Worm (Caenorhabditis elegans): Measurements from ENCODE around the gene cutc-1.

cutc-1 gene

DNA sequence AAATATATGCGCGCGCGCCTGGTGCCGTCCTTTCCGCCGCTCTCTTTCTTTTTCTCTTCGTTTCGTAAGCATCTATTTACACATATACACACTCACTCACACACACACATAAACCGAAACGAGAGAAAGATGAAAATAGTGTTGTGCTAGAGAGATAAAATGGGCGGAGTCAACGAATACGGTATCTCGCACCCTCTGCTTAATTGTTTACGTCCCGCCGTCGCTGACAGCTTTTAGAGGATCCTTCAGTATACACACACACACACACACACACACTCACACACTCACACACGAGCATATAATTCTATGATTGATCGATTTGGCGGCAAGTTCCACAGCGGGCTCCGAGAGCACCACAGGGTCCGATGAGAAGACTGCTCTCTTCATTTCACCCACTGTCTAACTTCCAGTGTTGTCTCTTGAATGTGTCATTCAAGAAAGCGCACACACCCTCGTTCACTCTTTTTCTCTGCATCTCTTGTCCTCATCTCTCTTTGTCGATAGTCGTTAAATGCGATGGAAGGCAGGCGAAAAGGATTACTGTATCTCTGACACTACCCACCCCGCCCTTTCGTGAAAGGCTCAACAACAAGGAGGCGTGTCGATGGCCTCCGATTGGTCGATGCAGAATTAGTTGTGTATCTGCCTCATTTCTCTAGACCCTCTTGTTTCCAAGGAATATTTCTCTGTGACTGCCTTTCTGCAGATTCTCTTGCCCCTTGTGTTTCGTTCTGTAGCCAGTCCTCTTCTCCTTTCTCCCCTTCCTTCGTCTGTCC lies 14.0 kb upstream of the cutc-1 start (continued):
- TF ChIP-seq aptf-3 (GFP tag; IDR thresholded peaks at IDR 0.05) (no peak), nfya-1 (tag; optimal IDR thresholded peaks at IDR 0.05; ENCODE audit: borderline replicate concordance, insufficient read depth) (no peak), D2030.7 (GFP tag; IDR thresholded peaks at IDR 0.05) (no peak), nfya-2 (GFP tag; IDR thresholded peaks at IDR 0.05) (no peak), F10E7.11 (tag; optimal IDR thresholded peaks at IDR 0.05) (peak; percentile 45)

DNA sequence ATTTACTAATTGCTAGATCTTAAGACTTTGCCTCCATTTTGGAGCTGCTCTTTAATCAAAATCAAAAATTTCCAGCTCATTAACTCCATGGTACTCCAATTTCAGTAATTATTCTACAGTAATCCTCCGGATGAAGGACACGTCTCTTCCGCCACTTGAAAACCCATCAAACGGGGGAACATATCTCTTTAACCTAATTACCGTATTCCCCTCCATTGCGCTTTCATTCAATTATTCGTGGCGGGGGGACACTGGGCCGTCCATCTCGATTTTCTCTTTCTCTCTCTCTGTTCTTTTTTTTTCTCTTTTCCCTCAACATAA lies 13.4 kb upstream of the cutc-1 start:
- no peak for TF ChIP-seq ceh-58 (GFP tag; IDR thresholded peaks at IDR 0.05)
- TF ChIP-seq F52B5.7 (tag; optimal IDR thresholded peaks at IDR 0.05), result no peak
- no peak for TF ChIP-seq akir-1 (GFP tag; optimal IDR thresholded peaks at IDR 0.05)
- TF ChIP-seq ets-4 (GFP tag; optimal IDR thresholded peaks at IDR 0.05), result no peak
- no peak for TF ChIP-seq pha-4 (tag; optimal IDR thresholded peaks at IDR 0.05)
- no peak for TF ChIP-seq nfyb-1 (GFP tag; IDR thresholded peaks at IDR 0.05)
- TF ChIP-seq nhr-120 (GFP tag; IDR thresholded peaks at IDR 0.05), result no peak
- no peak for TF ChIP-seq hmg-20 (GFP tag; IDR thresholded peaks at IDR 0.05)
- TF ChIP-seq Y67H2A.10 (GFP tag; conservative IDR thresholded peaks at IDR 0.05), result no peak
- TF ChIP-seq B0019.2 (GFP tag; conservative IDR thresholded peaks at IDR 0.05), result no peak
- no peak for TF ChIP-seq B0336.3 (GFP tag; IDR thresholded peaks at IDR 0.05)

- TF ChIP-seq F57C9.4 (tag; optimal IDR thresholded peaks at IDR 0.05) (no peak), snpc-3.4 (tag; optimal IDR thresholded peaks at IDR 0.05) (no peak), T26A5.8 (tag; optimal IDR thresholded peaks at IDR 0.05) (no peak), F49E8.2 (tag; optimal IDR thresholded peaks at IDR 0.05; ENCODE audit: insufficient read depth) (no peak), Y79H2A.3 (GFP tag; conservative IDR thresholded peaks at IDR 0.05) (no peak), ztf-25 (GFP tag; IDR thresholded peaks at IDR 0.05) (no peak), lin-35 (GFP tag; optimal IDR thresholded peaks at IDR 0.05) (no peak), sdz-38 (tag; optimal IDR thresholded peaks at IDR 0.05) (no peak)
Observed at ce11 chrIII:8413501-8413900, 10.1 kb upstream of the cutc-1 start.

ce11 chrIII:8411976-8412375 lies 8.6 kb upstream of the cutc-1 start:
- TF ChIP-seq lin-35 (GFP tag; optimal IDR thresholded peaks at IDR 0.05), result peak in 1 of 3 experiments; percentile 48
- peak; percentile 35 for TF ChIP-seq ceh-27 (GFP tag; optimal IDR thresholded peaks at IDR 0.05)
- TF ChIP-seq dox-1 (GFP tag; IDR thresholded peaks at IDR 0.05), result peak; percentile 80; the same call in 1 of the 2 replicates
- peak; percentile 6 for TF ChIP-seq him-1 (tag; optimal IDR thresholded peaks at IDR 0.05)
- no peak for TF ChIP-seq attf-3 (GFP tag; conservative IDR thresholded peaks at IDR 0.05)
- TF ChIP-seq lin-40 (tag; optimal IDR thresholded peaks at IDR 0.05), result peak; percentile 41
- peak; percentile 78 for TF ChIP-seq hmg-1.2 (GFP tag; IDR thresholded peaks at IDR 0.05)
- no peak for TF ChIP-seq B0261.1 (tag; optimal IDR thresholded peaks at IDR 0.05)
- peak; percentile 13 for TF ChIP-seq F23B12.7 (tag; optimal IDR thresholded peaks at IDR 0.05; ENCODE audit: insufficient read depth)
- 0 out of 2 replicates have a peak, but pooled peaks have one; percentile 48 for TF ChIP-seq Y56A3A.18 (GFP tag; IDR thresholded peaks at IDR 0.05)
- TF ChIP-seq zfh-2 (GFP tag; conservative IDR thresholded peaks at IDR 0.05), result no peak
- TF ChIP-seq K11D2.4 (GFP tag; IDR thresholded peaks at IDR 0.05), result 0 out of 2 replicates have a peak, but pooled peaks have one; percentile 25
- TF ChIP-seq tbp1 (GFP tag; optimal IDR thresholded peaks at IDR 0.05), result peak; percentile 37
- TF ChIP-seq sea-2 (GFP tag; IDR thresholded peaks at IDR 0.05), result no peak
- peak; percentile 11 for TF ChIP-seq snpc-1.3 (tag; optimal IDR thresholded peaks at IDR 0.05; ENCODE audit: insufficient read depth)
- no peak for TF ChIP-seq ama-1 (optimal IDR thresholded peaks at IDR 0.05)
- no peak for TF ChIP-seq ama-1 (GFP tag; optimal IDR thresholded peaks at IDR 0.05)
- TF ChIP-seq ztf-18 (tag; optimal IDR thresholded peaks at IDR 0.05), result peak; percentile 62
- TF ChIP-seq madf-10 (tag; optimal IDR thresholded peaks at IDR 0.05), result peak; percentile 3
- peak; percentile 90 for TF ChIP-seq cebp-1 (GFP tag; IDR thresholded peaks at IDR 0.05)
- TF ChIP-seq cebp-1 (tag; optimal IDR thresholded peaks at IDR 0.05), result peak; percentile 94
- TF ChIP-seq madf-8 (GFP tag; conservative IDR thresholded peaks at IDR 0.05), result no peak

All from whole organism, young adult.